Worm (Caenorhabditis elegans) whole organism, early embryonic: ENCODE results near the gene F31E9.3.

Experiments
- B0310.2 ChIP-seq: sonication (generic microtip); optimal IDR thresholded peaks from 2 replicates; lab custom pipeline; 2016; ENCODE audit warnings: mild to moderate bottlenecking, missing genetic modification characterization, missing compliant biosample characterization
- aly-1 ChIP-seq: sonication (generic microtip); optimal IDR thresholded peaks from 2 replicates; lab custom pipeline; 2016; ENCODE audit warnings: missing genetic modification characterization, missing compliant biosample characterization
- ama-1 ChIP-seq: fragments of 150-350 bp; optimal IDR thresholded peaks from 2 replicates; lab custom pipeline; 2014
- ceh-13 ChIP-seq: fragments of 200-800 bp; sonication (Bioruptor generic); optimal IDR thresholded peaks from 2 replicates; lab custom pipeline; 2018; ENCODE audit warnings: mild to moderate bottlenecking, missing genetic modification characterization, missing compliant biosample characterization
- flt-1 ChIP-seq: fragments of 200-800 bp; sonication (Bioruptor generic); IDR thresholded peaks from 2 replicates; pipeline ENCODE4 v1.3.6; 2022; ENCODE audit warnings: missing genetic modification characterization, missing compliant biosample characterization

- no peak for TF ChIP-seq ceh-13
- no peak for TF ChIP-seq ama-1 (lab: Kevin White, UChicago)
- TF ChIP-seq aly-1 (tag; lab: Kevin White, UChicago) = no peak
- TF ChIP-seq B0310.2 = no peak
- no peak for TF ChIP-seq flt-1 (GFP tag; lab: Robert Waterston, UW)
Measured at ce11 chrV:17350093-17350492, 27.7 kb downstream of the F31E9.3 start, which contains the start of gene lsy-27.
